Worm (Caenorhabditis elegans) whole organism, L1 larva: ENCODE results near the gene C13G3.1.
A peak's percentile ranks its signal among the peaks of the same experiment; 100 is the strongest.

Source experiments
- elt-3 ChIP-seq, 6 experiments: fragments of 150-350 bp in 1 of 6; sonication (generic microtip); optimal IDR thresholded peaks; 2 replicates each; lab custom pipeline; 2017 to 2018; ENCODE audit warnings: missing biosample characterization in 6 of 6, missing genetic modification characterization in 6 of 6, inconsistent platforms in 1 of 6
- nhr-71 ChIP-seq: sonication (generic microtip); optimal IDR thresholded peaks from 2 replicates; lab custom pipeline; 2016; ENCODE audit warnings: mild to moderate bottlenecking, missing genetic modification characterization, moderate library complexity, missing compliant biosample characterization
- nhr-84 ChIP-seq: sonication (generic microtip); optimal IDR thresholded peaks from 2 replicates; lab custom pipeline; 2017; ENCODE audit warnings: missing biosample characterization, missing genetic modification characterization
- nhr-90 ChIP-seq: sonication (generic microtip); optimal IDR thresholded peaks from 2 replicates; lab custom pipeline; 2016; ENCODE audit warnings: mild to moderate bottlenecking, missing genetic modification characterization, missing compliant biosample characterization; ENCODE audit not compliant: poor library complexity
- sox-4 ChIP-seq: sonication (generic microtip); optimal IDR thresholded peaks from 2 replicates; lab custom pipeline; 2016; ENCODE audit warnings: missing genetic modification characterization, missing compliant biosample characterization
- unc-62 ChIP-seq: fragments of 150-350 bp; optimal IDR thresholded peaks from 2 replicates; lab custom pipeline; 2014; ENCODE audit warnings: missing biosample characterization, missing genetic modification reagents, missing genetic modification characterization

DNA sequence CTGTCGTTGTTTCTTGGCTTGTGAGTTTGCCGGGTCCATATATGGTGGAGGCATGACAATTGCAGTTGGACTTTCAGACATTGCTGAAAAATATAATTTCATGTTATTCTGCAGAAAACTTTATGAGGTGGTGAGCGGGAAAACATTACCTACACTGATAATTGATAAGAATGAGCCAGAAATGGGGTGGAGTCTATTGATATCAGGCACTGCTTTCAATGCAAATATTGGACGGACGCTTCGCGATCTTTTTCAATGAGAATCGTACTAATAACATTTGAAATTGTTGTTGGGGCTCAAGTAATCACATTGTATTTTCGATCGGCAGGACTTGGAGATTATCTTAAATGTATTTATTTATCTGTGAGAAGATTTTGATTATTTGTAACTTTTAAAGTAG lies 46.9 kb upstream of the C13G3.1 start, which contains the start of gene T04C12.1:
- peak; percentile 19 for TF ChIP-seq nhr-71 (tag; lab: Kevin White, UChicago)
- TF ChIP-seq unc-62 (GFP tag; lab: Kevin White, UChicago), result no peak
- peak; percentile 13 for TF ChIP-seq nhr-90 (tag; lab: Kevin White, UChicago)
- no peak for TF ChIP-seq nhr-84 (tag; lab: Kevin White, UChicago)
- no peak for TF ChIP-seq elt-3 (tag; optimal IDR thresholded peaks at IDR 0.05; lab: Kevin White, UChicago)
- no peak for TF ChIP-seq sox-4 (tag; lab: Kevin White, UChicago)
